Fruit fly (Drosophila melanogaster): ENCODE results near the gene GstZ1.

DNA sequence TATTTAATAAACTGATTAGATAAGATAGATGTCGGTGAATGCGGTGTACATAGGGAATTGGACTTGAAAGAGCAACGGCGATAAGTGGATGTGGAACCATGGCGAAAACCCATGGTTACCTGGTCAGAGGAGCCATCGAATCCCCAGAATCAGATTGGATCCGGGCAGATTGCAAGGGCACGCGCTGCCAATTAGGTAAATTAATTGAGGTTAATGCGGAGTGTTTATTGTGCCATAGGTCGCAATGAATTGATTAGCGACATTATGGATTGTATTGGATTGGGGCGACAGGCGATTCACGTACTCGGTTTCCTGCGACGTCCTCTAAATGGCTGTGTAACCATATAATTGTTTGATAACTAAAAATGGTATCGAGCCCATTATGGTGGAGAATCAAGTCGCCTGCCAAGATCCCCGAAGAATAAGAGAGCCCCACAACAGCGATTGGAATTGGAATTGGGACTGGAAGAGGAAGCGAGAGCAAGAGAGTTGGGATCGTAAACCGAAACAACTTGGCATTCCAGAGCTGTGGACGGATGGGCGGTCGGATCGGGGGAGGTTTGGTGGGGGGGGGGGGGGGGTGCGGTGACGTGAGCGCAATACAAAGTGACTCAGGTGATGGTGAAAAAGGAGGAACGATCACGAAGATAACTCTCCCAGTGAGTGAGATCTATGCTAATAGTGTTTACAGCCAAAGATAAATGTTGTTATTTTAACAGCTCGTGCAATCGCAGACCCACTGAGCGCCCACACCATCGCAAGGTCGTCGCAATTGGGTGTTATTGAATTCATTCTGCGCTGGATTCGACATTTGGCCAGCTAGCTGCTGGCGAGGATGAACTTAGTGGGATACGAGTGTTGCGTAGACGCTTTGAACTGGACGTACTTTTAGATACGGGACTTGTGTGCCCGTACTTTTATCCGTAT, 45.4 kb upstream of the GstZ1 start:
- no peak for TF ChIP-seq brk (GFP tag; optimal IDR thresholded peaks at IDR 0.05)
- TF ChIP-seq sv (GFP tag; optimal IDR thresholded peaks at IDR 0.05) = no peak
- no peak for TF ChIP-seq Sp1 (GFP tag; optimal IDR thresholded peaks at IDR 0.05)
- TF ChIP-seq usp (GFP tag; optimal IDR thresholded peaks at IDR 0.05) = no peak

Measured in whole organism, wandering third instar larva.